Fruit fly (Drosophila melanogaster): ENCODE results near the gene CG3225.

The CG3225 gene

dm6 chr2L:4838494-4839320 lies 20.7 kb upstream of the CG3225 start:
- TF ChIP-seq sug (tag; optimal IDR thresholded peaks at IDR 0.05) (peak; percentile 28), Bdp1 (GFP tag; optimal IDR thresholded peaks at IDR 0.05) (no peak), ssp (GFP tag; IDR thresholded peaks at IDR 0.05) (no peak), Bgb (GFP tag; IDR thresholded peaks at IDR 0.05; ENCODE audit: partially characterized antibody) (no peak), disco-r (GFP tag; optimal IDR thresholded peaks at IDR 0.05) (no peak), hb (GFP tag; IDR thresholded peaks at IDR 0.05; ENCODE audit: partially characterized antibody) (no peak), ems (GFP tag; optimal IDR thresholded peaks at IDR 0.05) (no peak), eyg (GFP tag; optimal IDR thresholded peaks at IDR 0.05) (no peak), Dip2 (GFP tag; IDR thresholded peaks at IDR 0.05) (no peak), CHES-1-like (GFP tag; optimal IDR thresholded peaks at IDR 0.05) (no peak), Antp (GFP tag; optimal IDR thresholded peaks at IDR 0.05) (no peak), Atf-2 (GFP tag; optimal IDR thresholded peaks at IDR 0.05) (peak; percentile 13), CG13287 (GFP tag; IDR thresholded peaks at IDR 0.05; ENCODE audit: partially characterized antibody) (no peak), dpn (GFP tag; optimal IDR thresholded peaks at IDR 0.05) (no peak), cato (GFP tag; optimal IDR thresholded peaks at IDR 0.05; ENCODE audit: borderline replicate concordance) (no peak), bcd (GFP tag; optimal IDR thresholded peaks at IDR 0.05) (no peak), Drgx (GFP tag; IDR thresholded peaks at IDR 0.05) (no peak), Hmr (GFP tag; optimal IDR thresholded peaks at IDR 0.05) (no peak), CG7987 (GFP tag; optimal IDR thresholded peaks at IDR 0.05) (peak; percentile 70), Mrtf (GFP tag; IDR thresholded peaks at IDR 0.05) (no peak; the same call in 2 of the 3 replicates), crp (GFP tag; optimal IDR thresholded peaks at IDR 0.05) (no peak), H2.0 (GFP tag; IDR thresholded peaks at IDR 0.05) (no peak), sqz (GFP tag; optimal IDR thresholded peaks at IDR 0.05) (peak; percentile 11), CG6254 (GFP tag; optimal IDR thresholded peaks at IDR 0.05) (no peak), HmgD (GFP tag; optimal IDR thresholded peaks at IDR 0.05) (no peak), CG1792 (GFP tag; optimal IDR thresholded peaks at IDR 0.05) (peak; percentile 68), ewg (GFP tag; optimal IDR thresholded peaks at IDR 0.05) (peak; percentile 1), Dfd (GFP tag; optimal IDR thresholded peaks at IDR 0.05) (no peak), Hsf (GFP tag; optimal IDR thresholded peaks at IDR 0.05) (no peak), CG12071 (GFP tag; optimal IDR thresholded peaks at IDR 0.05) (peak; percentile 66), lmd (GFP tag; IDR thresholded peaks at IDR 0.05) (no peak), Ets65A (GFP tag) (peak; percentile 87), br (optimal IDR thresholded peaks at IDR 0.05) (no peak), HLH54F (GFP tag; optimal IDR thresholded peaks at IDR 0.05) (no peak), row (GFP tag; IDR thresholded peaks at IDR 0.05) (no peak), caup (GFP tag; optimal IDR thresholded peaks at IDR 0.05; ENCODE audit: severe bottlenecking) (no peak), Dbx (GFP tag; IDR thresholded peaks at IDR 0.05) (no peak), CG7556 (GFP tag; optimal IDR thresholded peaks at IDR 0.05) (no peak), HLH4C (GFP tag; IDR thresholded peaks at IDR 0.05; ENCODE audit: partially characterized antibody) (no peak), mirr (GFP tag; optimal IDR thresholded peaks at IDR 0.05) (peak; percentile 32), CG10321 (GFP tag; IDR thresholded peaks at IDR 0.05) (no peak), al (GFP tag; IDR thresholded peaks at IDR 0.05) (no peak), exex (tag; optimal IDR thresholded peaks at IDR 0.05) (peak; percentile 22), gsb-n (tag; optimal IDR thresholded peaks at IDR 0.05) (peak; percentile 15), CG10274 (GFP tag; optimal IDR thresholded peaks at IDR 0.05) (no peak), CG17186 (GFP tag; optimal IDR thresholded peaks at IDR 0.05) (peak; percentile 15), CG15514 (GFP tag; optimal IDR thresholded peaks at IDR 0.05) (peak; percentile 13), H15 (GFP tag; IDR thresholded peaks at IDR 0.05) (no peak), Jarid2 (GFP tag; optimal IDR thresholded peaks at IDR 0.05) (no peak), Sox100B (GFP tag; optimal IDR thresholded peaks at IDR 0.05) (peak; percentile 76)

Data from whole organism, embryonic.